Worm (Caenorhabditis elegans) whole organism, L4 larva: ENCODE measurements around the gene unc-70.

Experiments
- D1046.2 ChIP-seq: fragments of 200-800 bp; sonication (Bioruptor generic); IDR thresholded peaks from 2 replicates; pipeline ENCODE4 v1.3.6; 2022; ENCODE audit warnings: missing genetic modification characterization, missing compliant biosample characterization
- F37D6.2 ChIP-seq: sonication (generic microtip); optimal IDR thresholded peaks from 2 replicates; lab custom pipeline; 2016; ENCODE audit warnings: mild to moderate bottlenecking, missing genetic modification characterization, missing compliant biosample characterization
- Y105C5A.15 ChIP-seq: fragments of 200-800 bp; sonication (Bioruptor generic); IDR thresholded peaks from 2 replicates; pipeline ENCODE4 v1.3.6; 2022; ENCODE audit warnings: missing genetic modification characterization, missing compliant biosample characterization
- Y48G9A.11 ChIP-seq: fragments of 200-800 bp; sonication (Bioruptor generic); IDR thresholded peaks from 2 replicates; pipeline ENCODE4 v1.3.6; 2022; ENCODE audit warnings: missing genetic modification reagents, missing genetic modification characterization, missing compliant biosample characterization
- Y75B8A.6 ChIP-seq: fragments of 200-800 bp; sonication (Bioruptor generic); IDR thresholded peaks from 2 replicates; pipeline ENCODE4 v1.3.6; 2022; ENCODE audit warnings: missing genetic modification reagents, missing genetic modification characterization, missing compliant biosample characterization
- ZK337.2 ChIP-seq: fragments of 200-800 bp; sonication (Bioruptor generic); IDR thresholded peaks from 2 replicates; pipeline ENCODE4 v1.3.6; 2022; ENCODE audit warnings: missing genetic modification reagents, missing genetic modification characterization, missing compliant biosample characterization
- ZK546.5 ChIP-seq, 2 experiments: sonication (generic microtip); optimal IDR thresholded peaks; 2 replicates each; lab custom pipeline; 2017; ENCODE audit warnings: missing biosample characterization in 2 of 2, missing genetic modification characterization in 2 of 2
- ama-1 ChIP-seq: fragments of 150-350 bp; optimal IDR thresholded peaks from 2 replicates; lab custom pipeline; 2014; ENCODE audit warnings: inconsistent platforms, mixed read lengths
- ceh-20 ChIP-seq: fragments of 200-800 bp; sonication (Bioruptor generic); IDR thresholded peaks from 2 replicates; pipeline ENCODE4 v1.3.6; 2022; ENCODE audit warnings: missing genetic modification reagents, missing genetic modification characterization, missing compliant biosample characterization
- ceh-32 ChIP-seq: sonication (generic microtip); optimal IDR thresholded peaks from 2 replicates; lab custom pipeline; 2016; ENCODE audit warnings: mild to moderate bottlenecking, missing genetic modification characterization, missing compliant biosample characterization; ENCODE audit not compliant: poor library complexity
- ces-1 ChIP-seq: fragments of 150-350 bp; sonication (generic microtip); optimal IDR thresholded peaks from 4 replicates; lab custom pipeline; 2014; ENCODE audit warnings: missing biosample characterization, missing genetic modification reagents, missing genetic modification characterization
- cey-2 ChIP-seq: sonication (generic microtip); optimal IDR thresholded peaks from 3 replicates; lab custom pipeline; 2017; ENCODE audit warnings: missing genetic modification characterization, mild to moderate bottlenecking, missing compliant biosample characterization, antibody characterized with exemption, borderline replicate concordance; ENCODE audit not compliant: insufficient read depth
- ctbp-1 ChIP-seq: fragments of 200-800 bp; sonication (Bioruptor generic); IDR thresholded peaks from 2 replicates; pipeline ENCODE4 v1.3.6; 2022; ENCODE audit warnings: missing genetic modification reagents, missing genetic modification characterization, missing compliant biosample characterization
- daf-12 ChIP-seq: fragments of 150-350 bp; optimal IDR thresholded peaks from 2 replicates; lab custom pipeline; 2014; ENCODE audit warnings: missing biosample characterization, missing genetic modification reagents, missing genetic modification characterization
- daf-8 ChIP-seq: fragments of 200-800 bp; sonication (Bioruptor generic); IDR thresholded peaks from 2 replicates; pipeline ENCODE4 v1.3.6; 2022; ENCODE audit warnings: missing genetic modification characterization, missing compliant biosample characterization
- dmd-8 ChIP-seq: fragments of 200-800 bp; sonication (Bioruptor generic); IDR thresholded peaks from 2 replicates; pipeline ENCODE4 v1.3.6; 2022; ENCODE audit warnings: missing genetic modification characterization, missing compliant biosample characterization
- dmd-9 ChIP-seq: fragments of 200-800 bp; sonication (Bioruptor generic); IDR thresholded peaks from 2 replicates; pipeline ENCODE4 v1.3.6; 2022; ENCODE audit warnings: missing genetic modification reagents, missing genetic modification characterization, missing compliant biosample characterization
- dpl-1 ChIP-seq: fragments of 150-350 bp; optimal IDR thresholded peaks from 2 replicates; lab custom pipeline; 2014; ENCODE audit warnings: missing biosample characterization, missing genetic modification reagents, missing genetic modification characterization
- duxl-1 ChIP-seq: sonication (generic microtip); optimal IDR thresholded peaks from 2 replicates; lab custom pipeline; 2016; ENCODE audit warnings: mild to moderate bottlenecking, missing genetic modification characterization, moderate library complexity, missing compliant biosample characterization; ENCODE audit not compliant: poor library complexity
- dve-1 ChIP-seq: sonication (generic microtip); optimal IDR thresholded peaks from 2 replicates; lab custom pipeline; 2017; ENCODE audit warnings: antibody characterized with exemption, mild to moderate bottlenecking, missing genetic modification characterization, missing compliant biosample characterization; ENCODE audit not compliant: insufficient read depth
- fos-1 ChIP-seq: fragments of 150-350 bp; optimal IDR thresholded peaks from 2 replicates; lab custom pipeline; 2014; ENCODE audit warnings: missing biosample characterization, missing genetic modification characterization
- gei-8 ChIP-seq: fragments of 200-800 bp; sonication (Bioruptor generic); optimal IDR thresholded peaks from 2 replicates; lab custom pipeline; 2018; ENCODE audit warnings: mild to moderate bottlenecking, missing genetic modification characterization, missing compliant biosample characterization
- hmg-1.1 ChIP-seq: fragments of 200-800 bp; sonication (Bioruptor generic); IDR thresholded peaks from 2 replicates; pipeline ENCODE4 v1.3.6; 2022; ENCODE audit warnings: missing genetic modification reagents, missing genetic modification characterization, missing compliant biosample characterization
- jun-1 ChIP-seq: fragments of 150-350 bp; optimal IDR thresholded peaks from 2 replicates; lab custom pipeline; 2014; ENCODE audit warnings: missing biosample characterization, missing genetic modification reagents, missing genetic modification characterization
- lin-1 ChIP-seq: fragments of 200-800 bp; sonication (Bioruptor generic); IDR thresholded peaks from 2 replicates; pipeline ENCODE4 v1.3.6; 2022; ENCODE audit warnings: missing genetic modification reagents, missing genetic modification characterization, missing compliant biosample characterization
- lin-13 ChIP-seq: fragments of 150-350 bp; optimal IDR thresholded peaks from 2 replicates; lab custom pipeline; 2014; ENCODE audit warnings: missing biosample characterization, missing genetic modification reagents, missing genetic modification characterization
- lin-29 ChIP-seq: fragments of 200-800 bp; sonication (Bioruptor generic); IDR thresholded peaks from 2 replicates; pipeline ENCODE4 v1.3.6; 2022; ENCODE audit warnings: missing genetic modification reagents, missing genetic modification characterization, missing compliant biosample characterization
- lin-39 ChIP-seq: fragments of 150-350 bp; optimal IDR thresholded peaks from 2 replicates; lab custom pipeline; 2014; ENCODE audit warnings: missing biosample characterization, missing genetic modification reagents, missing genetic modification characterization
- lir-3 ChIP-seq: sonication (generic microtip); optimal IDR thresholded peaks from 2 replicates; lab custom pipeline; 2016; ENCODE audit warnings: mild to moderate bottlenecking, missing genetic modification characterization, missing compliant biosample characterization
- mdl-1 ChIP-seq, 2 experiments: fragments of 150-350 bp in 1 of 2; sonication (generic microtip) in 1 of 2; optimal IDR thresholded peaks; 2 replicates each; lab custom pipeline; 2014 to 2017; ENCODE audit warnings: missing biosample characterization in 2 of 2, missing genetic modification characterization in 2 of 2
- mep-1 ChIP-seq: fragments of 150-350 bp; sonication (generic microtip); optimal IDR thresholded peaks from 3 replicates; lab custom pipeline; 2014; ENCODE audit warnings: missing biosample characterization, missing genetic modification characterization
- mes-2 ChIP-seq: sonication (generic microtip); optimal IDR thresholded peaks from 2 replicates; lab custom pipeline; 2016; ENCODE audit warnings: missing genotype, mild to moderate bottlenecking, missing genetic modification characterization, missing compliant biosample characterization; ENCODE audit not compliant: poor library complexity, severe bottlenecking
- mxl-3 ChIP-seq: fragments of 200-800 bp; sonication (Bioruptor generic); optimal IDR thresholded peaks from 2 replicates; lab custom pipeline; 2018; ENCODE audit warnings: mild to moderate bottlenecking, missing genetic modification characterization, missing compliant biosample characterization
- nhr-10 ChIP-seq: fragments of 150-350 bp; optimal IDR thresholded peaks from 2 replicates; lab custom pipeline; 2014; ENCODE audit warnings: missing biosample characterization, missing genetic modification characterization
- nhr-11 ChIP-seq: fragments of 150-350 bp; optimal IDR thresholded peaks from 2 replicates; lab custom pipeline; 2014; ENCODE audit warnings: missing biosample characterization, missing genetic modification characterization
- nhr-42 ChIP-seq: fragments of 200-800 bp; sonication (Bioruptor generic); IDR thresholded peaks from 2 replicates; pipeline ENCODE4 v1.3.6; 2022; ENCODE audit warnings: missing genetic modification characterization, missing compliant biosample characterization
- nhr-48 ChIP-seq: sonication (generic microtip); optimal IDR thresholded peaks from 2 replicates; lab custom pipeline; 2016; ENCODE audit warnings: mild to moderate bottlenecking, missing genetic modification characterization, missing compliant biosample characterization
- nhr-76 ChIP-seq: fragments of 150-350 bp; optimal IDR thresholded peaks from 2 replicates; lab custom pipeline; 2014; ENCODE audit warnings: missing biosample characterization, missing genetic modification characterization
- nhr-77 ChIP-seq: fragments of 150-350 bp; optimal IDR thresholded peaks from 2 replicates; lab custom pipeline; 2014; ENCODE audit warnings: missing biosample characterization, missing genetic modification characterization
- php-3 ChIP-seq: fragments of 200-800 bp; sonication (Bioruptor generic); IDR thresholded peaks from 2 replicates; pipeline ENCODE4 v1.3.6; 2022; ENCODE audit warnings: missing genetic modification reagents, missing genetic modification characterization, missing compliant biosample characterization
- pqm-1 ChIP-seq: sonication (generic microtip); optimal IDR thresholded peaks from 2 replicates; lab custom pipeline; 2017; ENCODE audit warnings: missing biosample characterization, missing genetic modification characterization
- saeg-2 ChIP-seq: fragments of 200-800 bp; sonication (Bioruptor generic); IDR thresholded peaks from 2 replicates; pipeline ENCODE4 v1.3.6; 2022; ENCODE audit warnings: missing genetic modification reagents, missing genetic modification characterization, missing compliant biosample characterization
- set-16 ChIP-seq: fragments of 200-800 bp; sonication (Bioruptor generic); IDR thresholded peaks from 2 replicates; pipeline ENCODE4 v1.3.6; 2022; ENCODE audit warnings: missing genetic modification reagents, missing genetic modification characterization, missing compliant biosample characterization
- skn-1 ChIP-seq: fragments of 150-350 bp; optimal IDR thresholded peaks from 2 replicates; lab custom pipeline; 2014; ENCODE audit warnings: missing biosample characterization, missing genetic modification characterization
- snpc-4 ChIP-seq: fragments of 150-350 bp; optimal IDR thresholded peaks from 2 replicates; lab custom pipeline; 2014; ENCODE audit warnings: missing biosample characterization, missing genetic modification characterization
- spr-1 ChIP-seq: sonication (generic microtip); optimal IDR thresholded peaks from 2 replicates; lab custom pipeline; 2016; ENCODE audit warnings: mild to moderate bottlenecking, missing genetic modification characterization, missing compliant biosample characterization
- tag-97 ChIP-seq: fragments of 200-800 bp; sonication (Bioruptor generic); IDR thresholded peaks from 2 replicates; pipeline ENCODE4 v1.3.6; 2022; ENCODE audit warnings: missing genetic modification characterization, missing compliant biosample characterization
- unc-130 ChIP-seq: sonication (generic microtip); optimal IDR thresholded peaks from 2 replicates; lab custom pipeline; 2016; ENCODE audit warnings: missing genetic modification reagents, missing genetic modification characterization, missing compliant biosample characterization
- unc-39 ChIP-seq: sonication (generic microtip); optimal IDR thresholded peaks from 2 replicates; lab custom pipeline; 2017; ENCODE audit warnings: missing biosample characterization, missing genetic modification characterization
- zag-1 ChIP-seq: fragments of 150-350 bp; optimal IDR thresholded peaks from 2 replicates; lab custom pipeline; 2014; ENCODE audit warnings: missing biosample characterization, missing genetic modification characterization
- zfp-2 ChIP-seq: sonication (generic microtip); optimal IDR thresholded peaks from 2 replicates; lab custom pipeline; 2016; ENCODE audit warnings: mild to moderate bottlenecking, missing genetic modification characterization, missing compliant biosample characterization
- zip-11 ChIP-seq: fragments of 200-800 bp; sonication (Bioruptor generic); IDR thresholded peaks from 2 replicates; pipeline ENCODE4 v1.3.6; 2022; ENCODE audit warnings: missing genetic modification characterization, missing compliant biosample characterization
- zip-2 ChIP-seq: fragments of 150-350 bp; optimal IDR thresholded peaks from 2 replicates; lab custom pipeline; 2014; ENCODE audit warnings: missing biosample characterization, missing genetic modification characterization

The unc-70 gene

ce11 chrV:6879490-6879889, 1.6 kb upstream of the unc-70 start (continued):
- TF ChIP-seq unc-130 (GFP tag; lab: Kevin White, UChicago) (no peak), lin-39 (tag; lab: Kevin White, UChicago) (no peak), ZK546.5 (tag; optimal IDR thresholded peaks at IDR 0.05; lab: Kevin White, UChicago) (no peak), zfp-2 (no peak), nhr-42 (no peak), dve-1 (peak; percentile 4), mes-2 (tag; lab: Kevin White, UChicago) (peak; percentile 60), ama-1 (lab: Kevin White, UChicago) (no peak), pqm-1 (tag; lab: Kevin White, UChicago) (no peak), hmg-1.1 (peak; percentile 85), lin-13 (GFP tag; lab: Kevin White, UChicago) (no peak), lir-3 (tag; lab: Kevin White, UChicago) (no peak), dpl-1 (GFP tag; lab: Kevin White, UChicago) (no peak), skn-1 (no peak), unc-39 (tag; lab: Kevin White, UChicago) (no peak), spr-1 (tag; lab: Kevin White, UChicago) (peak; percentile 60), snpc-4 (no peak), lin-1 (GFP tag; lab: Robert Waterston, UW) (no peak), fos-1 (tag; lab: Kevin White, UChicago) (no peak), gei-8 (GFP tag; lab: Kevin White, UChicago) (no peak), zip-2 (tag; lab: Kevin White, UChicago) (no peak), zag-1 (peak; percentile 8), ceh-20 (GFP tag; lab: Robert Waterston, UW) (0 out of 2 replicates have a peak, but pooled peaks have one; percentile 39), mxl-3 (peak; percentile 77), nhr-77 (tag; lab: Kevin White, UChicago) (peak; percentile 12), ces-1 (GFP tag; lab: Kevin White, UChicago) (no peak), set-16 (GFP tag; lab: Robert Waterston, UW) (peak; percentile 93), mep-1 (peak; percentile 80), daf-8 (GFP tag; lab: Robert Waterston, UW) (no peak), lin-29 (GFP tag; lab: Robert Waterston, UW) (no peak), php-3 (no peak), ceh-32 (tag; lab: Kevin White, UChicago) (no peak), ZK337.2 (GFP tag; lab: Robert Waterston, UW) (no peak), mdl-1 (tag; optimal IDR thresholded peaks at IDR 0.05; lab: Kevin White, UChicago) (peak; percentile 48 to 53), tag-97 (no peak), daf-12 (tag; lab: Kevin White, UChicago) (no peak), nhr-10 (tag; lab: Kevin White, UChicago) (no peak), cey-2 (tag; lab: Kevin White, UChicago) (no peak), Y48G9A.11 (no peak), dmd-9 (GFP tag; lab: Robert Waterston, UW) (no peak), zip-11 (GFP tag; lab: Robert Waterston, UW) (no peak), saeg-2 (GFP tag; lab: Robert Waterston, UW) (no peak), nhr-48 (tag; lab: Kevin White, UChicago) (peak; percentile 30), nhr-76 (tag; lab: Kevin White, UChicago) (no peak), ctbp-1 (GFP tag; lab: Robert Waterston, UW) (peak; percentile 82), F37D6.2 (tag; lab: Kevin White, UChicago) (peak; percentile 69), nhr-11 (tag; lab: Kevin White, UChicago) (peak; percentile 44), Y75B8A.6 (GFP tag; lab: Robert Waterston, UW) (no peak), jun-1 (tag; lab: Kevin White, UChicago) (no peak), dmd-8 (no peak), D1046.2 (GFP tag; lab: Robert Waterston, UW) (no peak), duxl-1 (tag; lab: Kevin White, UChicago) (no peak), Y105C5A.15 (no peak)
